Fruit fly (Drosophila melanogaster) whole organism, embryonic: Measurements from ENCODE around the gene Indy.

Experiments
- Aef1 ChIP-seq: fragments of 200-800 bp; sonication (Bioruptor generic); IDR thresholded peaks from 3 replicates; pipeline ENCODE4 v1.3.6; 2022; ENCODE audit warnings: missing biosample characterization, missing genetic modification characterization
- B-H1 ChIP-seq: fragments of 200-800 bp; sonication (Bioruptor generic); IDR thresholded peaks from 3 replicates; pipeline ENCODE4 v1.3.6; 2022; ENCODE audit warnings: missing biosample characterization, missing genetic modification characterization
- CG1024 ChIP-seq: fragments of 200-800 bp; sonication (Bioruptor generic); IDR thresholded peaks from 2 replicates; pipeline ENCODE4 v1.3.6; 2022; ENCODE audit warnings: missing biosample characterization, missing genetic modification characterization
- CG10543 ChIP-seq: fragments of 200-800 bp; sonication (Bioruptor generic); optimal IDR thresholded peaks from 3 replicates; lab custom pipeline; 2017; ENCODE audit warnings: missing biosample characterization, mild to moderate bottlenecking, missing genetic modification characterization, moderate library complexity
- CG11456 ChIP-seq: fragments of 200-800 bp; sonication (Bioruptor generic); IDR thresholded peaks from 3 replicates; pipeline ENCODE4 v1.3.6; 2022; ENCODE audit warnings: missing biosample characterization, missing genetic modification characterization
- CG14667 ChIP-seq: fragments of 200-800 bp; sonication (Bioruptor generic); IDR thresholded peaks from 2 replicates; pipeline ENCODE4 v1.3.6; 2022; ENCODE audit warnings: missing biosample characterization, missing genetic modification characterization
- CG15601 ChIP-seq: fragments of 200-800 bp; sonication (Bioruptor generic); optimal IDR thresholded peaks from 3 replicates; lab custom pipeline; 2019; ENCODE audit warnings: missing biosample characterization, mild to moderate bottlenecking, missing genetic modification characterization, moderate library complexity
- CG1602 ChIP-seq: fragments of 200-800 bp; sonication (Bioruptor generic); optimal IDR thresholded peaks from 3 replicates; lab custom pipeline; 2016; ENCODE audit warnings: missing biosample characterization, missing genetic modification characterization
- CG17186 ChIP-seq: fragments of 200-800 bp; sonication (Bioruptor generic); optimal IDR thresholded peaks from 3 replicates; lab custom pipeline; 2017; ENCODE audit warnings: missing biosample characterization, missing genetic modification reagents, missing genetic modification characterization
- CG17385 ChIP-seq: fragments of 200-800 bp; sonication (Bioruptor generic); optimal IDR thresholded peaks from 3 replicates; lab custom pipeline; 2018; ENCODE audit warnings: missing biosample characterization, mild to moderate bottlenecking, missing genetic modification characterization
- CG18011 ChIP-seq: fragments of 200-800 bp; sonication (Bioruptor generic); optimal IDR thresholded peaks from 2 replicates; lab custom pipeline; 2017; ENCODE audit warnings: missing biosample characterization, missing genetic modification characterization, mild to moderate bottlenecking, moderate library complexity, missing genotype
- CG2129 ChIP-seq: fragments of 200-800 bp; sonication (Bioruptor generic); IDR thresholded peaks from 2 replicates; pipeline ENCODE4 v1.3.6; 2022; ENCODE audit warnings: missing biosample characterization, missing genetic modification characterization; ENCODE audit not compliant: partially characterized antibody
- CG30020 ChIP-seq: fragments of 200-800 bp; optimal IDR thresholded peaks from 2 replicates; lab custom pipeline; 2019; ENCODE audit warnings: missing biosample characterization, mild to moderate bottlenecking, missing genetic modification characterization, moderate library complexity
- CG31388 ChIP-seq: fragments of 200-800 bp; sonication (Bioruptor generic); optimal IDR thresholded peaks from 2 replicates; lab custom pipeline; 2016; ENCODE audit warnings: missing biosample characterization, missing genetic modification characterization
- CG32772 ChIP-seq: fragments of 200-800 bp; sonication (Bioruptor generic); IDR thresholded peaks from 2 replicates; pipeline ENCODE4 v1.3.6; 2022; ENCODE audit warnings: missing biosample characterization, missing genetic modification characterization
- CG5953 ChIP-seq: fragments of 200-800 bp; sonication (Bioruptor generic); IDR thresholded peaks from 2 replicates; pipeline ENCODE4 v1.3.6; 2022; ENCODE audit warnings: missing biosample characterization, missing genetic modification characterization
- CG6175 ChIP-seq: fragments of 200-800 bp; sonication (Bioruptor generic); IDR thresholded peaks from 3 replicates; pipeline ENCODE4 v1.3.6; 2022; ENCODE audit warnings: missing biosample characterization, missing genetic modification characterization
- CG6791 ChIP-seq: fragments of 200-800 bp; sonication (Bioruptor generic); IDR thresholded peaks from 3 replicates; pipeline ENCODE4 v1.3.6; 2022; ENCODE audit warnings: missing biosample characterization, missing genetic modification characterization; ENCODE audit not compliant: partially characterized antibody
- CG8281 ChIP-seq: fragments of 200-800 bp; sonication (Bioruptor generic); optimal IDR thresholded peaks from 2 replicates; lab custom pipeline; 2018; ENCODE audit warnings: missing biosample characterization, mild to moderate bottlenecking, missing genetic modification characterization, moderate library complexity
- Chrac-16 ChIP-seq: fragments of 200-800 bp; sonication (Bioruptor generic); optimal IDR thresholded peaks from 3 replicates; lab custom pipeline; 2016; ENCODE audit warnings: missing biosample characterization, missing genetic modification characterization
- Ets97D ChIP-seq: fragments of 200-800 bp; sonication (Bioruptor generic); optimal IDR thresholded peaks from 3 replicates; lab custom pipeline; 2016; ENCODE audit warnings: missing biosample characterization, missing genetic modification characterization
- H15 ChIP-seq: fragments of 200-800 bp; sonication (Bioruptor generic); IDR thresholded peaks from 3 replicates; pipeline ENCODE4 v1.3.6; 2022; ENCODE audit warnings: missing biosample characterization, missing genetic modification characterization
- HHEX ChIP-seq: fragments of 200-800 bp; sonication (Bioruptor generic); optimal IDR thresholded peaks from 3 replicates; lab custom pipeline; 2017; ENCODE audit warnings: missing biosample characterization, mild to moderate bottlenecking, missing genetic modification characterization, missing genetic modification reagents
- HLH3B ChIP-seq: fragments of 200-800 bp; sonication (Bioruptor generic); IDR thresholded peaks from 2 replicates; pipeline ENCODE4 v1.3.6; 2022; ENCODE audit warnings: missing biosample characterization, missing genetic modification characterization
- Hr51 ChIP-seq, 2 experiments: fragments of 200-800 bp; sonication (Bioruptor generic); optimal IDR thresholded peaks; 2 replicates in 1 of 2; 3 replicates in 1 of 2; lab custom pipeline; 2016 to 2018; ENCODE audit warnings: missing biosample characterization in 2 of 2, missing genetic modification characterization in 2 of 2, mild to moderate bottlenecking in 1 of 2, moderate library complexity in 1 of 2
- Mad ChIP-seq: fragments of 200-800 bp; sonication (Bioruptor generic); optimal IDR thresholded peaks from 2 replicates; lab custom pipeline; 2016; ENCODE audit warnings: missing biosample characterization, missing genetic modification characterization
- NFAT ChIP-seq: fragments of 200-800 bp; sonication (Bioruptor generic); IDR thresholded peaks from 2 replicates; pipeline ENCODE4 v1.3.6; 2022; ENCODE audit warnings: missing biosample characterization, missing genetic modification characterization
- Side ChIP-seq: fragments of 200-800 bp; sonication (Bioruptor generic); optimal IDR thresholded peaks from 2 replicates; lab custom pipeline; 2016; ENCODE audit warnings: missing biosample characterization, missing genetic modification characterization
- Sin3A ChIP-seq: fragments of >200 bp; optimal IDR thresholded peaks from 2 replicates; lab custom pipeline; 2018
- ash1 ChIP-seq: fragments of 200-800 bp; sonication (Bioruptor generic); optimal IDR thresholded peaks from 2 replicates; lab custom pipeline; 2018; ENCODE audit warnings: missing biosample characterization, mild to moderate bottlenecking, missing genetic modification characterization
- chif ChIP-seq, 2 experiments: fragments of 200-800 bp; sonication (Bioruptor generic); optimal IDR thresholded peaks; 3 replicates each; lab custom pipeline; 2016; ENCODE audit warnings: missing biosample characterization in 2 of 2, missing genetic modification characterization in 2 of 2
- dmrt11E ChIP-seq: fragments of 200-800 bp; sonication (Bioruptor generic); optimal IDR thresholded peaks from 3 replicates; lab custom pipeline; 2018; ENCODE audit warnings: missing biosample characterization, mild to moderate bottlenecking, missing genetic modification characterization, moderate library complexity
- en ChIP-seq: fragments of 200-800 bp; sonication (Bioruptor generic); optimal IDR thresholded peaks from 2 replicates; lab custom pipeline; 2016; ENCODE audit warnings: missing biosample characterization, missing genetic modification characterization
- fd96Cb ChIP-seq: fragments of 200-800 bp; sonication (Bioruptor generic); optimal IDR thresholded peaks from 2 replicates; lab custom pipeline; 2018; ENCODE audit warnings: missing biosample characterization, mild to moderate bottlenecking, missing genetic modification characterization, moderate library complexity
- fu2 ChIP-seq: fragments of 200-800 bp; sonication (Bioruptor generic); optimal IDR thresholded peaks from 2 replicates; lab custom pipeline; 2016; ENCODE audit warnings: missing biosample characterization, missing genetic modification characterization
- hb ChIP-seq: fragments of 200-800 bp; sonication (Bioruptor generic); IDR thresholded peaks from 3 replicates; pipeline ENCODE4 v1.3.6; 2022; ENCODE audit warnings: missing biosample characterization, missing genetic modification characterization; ENCODE audit not compliant: partially characterized antibody
- kay ChIP-seq: fragments of 200-800 bp; sonication (Bioruptor generic); optimal IDR thresholded peaks from 2 replicates; lab custom pipeline; 2016; ENCODE audit warnings: missing biosample characterization, missing genetic modification characterization
- ken ChIP-seq: fragments of 200-800 bp; sonication (Bioruptor generic); IDR thresholded peaks from 3 replicates; pipeline ENCODE4 v1.3.6; 2022; ENCODE audit warnings: missing biosample characterization, missing genetic modification characterization
- klu ChIP-seq: fragments of 200-800 bp; sonication (Bioruptor generic); IDR thresholded peaks from 2 replicates; pipeline ENCODE4 v1.3.6; 2022; ENCODE audit warnings: missing biosample characterization, missing genetic modification characterization
- lola ChIP-seq, 3 experiments: fragments of >200 bp in 2 of 3; fragments of 200-800 bp in 1 of 3; sonication (Bioruptor generic) in 1 of 3; optimal IDR thresholded peaks; 2 replicates each; lab custom pipeline; 2017 to 2019; ENCODE audit warnings: missing biosample characterization in 3 of 3, missing genetic modification characterization in 3 of 3, mild to moderate bottlenecking in 1 of 3, moderate library complexity in 1 of 3
- lov ChIP-seq, 2 experiments: fragments of 200-800 bp in 1 of 2; fragments of >200 bp in 1 of 2; sonication (Bioruptor generic) in 1 of 2; IDR thresholded peaks in 1 of 2; optimal IDR thresholded peaks in 1 of 2; 2 replicates in 1 of 2; 3 replicates in 1 of 2; pipeline versions ENCODE4 v1.3.6 to Lab custom; 2017 to 2022; ENCODE audit warnings: missing biosample characterization in 1 of 2, missing genetic modification characterization in 1 of 2
- row ChIP-seq: fragments of 200-800 bp; sonication (Bioruptor generic); IDR thresholded peaks from 3 replicates; pipeline ENCODE4 v1.3.6; 2022; ENCODE audit warnings: missing biosample characterization, missing genetic modification characterization
- sens ChIP-seq: fragments of 200-800 bp; sonication (Bioruptor generic); peaks from one replicate; lab custom pipeline; 2016; ENCODE audit warnings: missing biosample characterization, missing genetic modification characterization
- tgo ChIP-seq: fragments of 200-800 bp; sonication (Bioruptor generic); IDR thresholded peaks from 3 replicates; pipeline ENCODE4 v1.3.6; 2022; ENCODE audit warnings: missing biosample characterization, missing genetic modification characterization
- tll ChIP-seq, 2 experiments: fragments of 200-800 bp in 1 of 2; fragments of >200 bp in 1 of 2; sonication (Bioruptor generic) in 1 of 2; optimal IDR thresholded peaks; 2 replicates each; lab custom pipeline; 2017 to 2019; ENCODE audit warnings: missing biosample characterization in 2 of 2, missing genetic modification characterization in 2 of 2, mild to moderate bottlenecking in 1 of 2, moderate library complexity in 1 of 2
- toy ChIP-seq: fragments of 200-800 bp; sonication (Bioruptor generic); IDR thresholded peaks from 2 replicates; pipeline ENCODE4 v1.3.6; 2022; ENCODE audit warnings: missing biosample characterization, missing genetic modification characterization
- tx ChIP-seq: fragments of 200-800 bp; sonication (Bioruptor generic); optimal IDR thresholded peaks from 2 replicates; lab custom pipeline; 2016; ENCODE audit warnings: missing biosample characterization, missing genetic modification characterization
- usp ChIP-seq: fragments of >200 bp; optimal IDR thresholded peaks from 2 replicates; lab custom pipeline; 2017; ENCODE audit warnings: missing biosample characterization, missing genetic modification characterization
- zen2 ChIP-seq: fragments of 200-800 bp; sonication (Bioruptor generic); IDR thresholded peaks from 3 replicates; pipeline ENCODE4 v1.3.6; 2022; ENCODE audit warnings: missing biosample characterization, missing genetic modification characterization; ENCODE audit not compliant: partially characterized antibody

Indy gene

DNA sequence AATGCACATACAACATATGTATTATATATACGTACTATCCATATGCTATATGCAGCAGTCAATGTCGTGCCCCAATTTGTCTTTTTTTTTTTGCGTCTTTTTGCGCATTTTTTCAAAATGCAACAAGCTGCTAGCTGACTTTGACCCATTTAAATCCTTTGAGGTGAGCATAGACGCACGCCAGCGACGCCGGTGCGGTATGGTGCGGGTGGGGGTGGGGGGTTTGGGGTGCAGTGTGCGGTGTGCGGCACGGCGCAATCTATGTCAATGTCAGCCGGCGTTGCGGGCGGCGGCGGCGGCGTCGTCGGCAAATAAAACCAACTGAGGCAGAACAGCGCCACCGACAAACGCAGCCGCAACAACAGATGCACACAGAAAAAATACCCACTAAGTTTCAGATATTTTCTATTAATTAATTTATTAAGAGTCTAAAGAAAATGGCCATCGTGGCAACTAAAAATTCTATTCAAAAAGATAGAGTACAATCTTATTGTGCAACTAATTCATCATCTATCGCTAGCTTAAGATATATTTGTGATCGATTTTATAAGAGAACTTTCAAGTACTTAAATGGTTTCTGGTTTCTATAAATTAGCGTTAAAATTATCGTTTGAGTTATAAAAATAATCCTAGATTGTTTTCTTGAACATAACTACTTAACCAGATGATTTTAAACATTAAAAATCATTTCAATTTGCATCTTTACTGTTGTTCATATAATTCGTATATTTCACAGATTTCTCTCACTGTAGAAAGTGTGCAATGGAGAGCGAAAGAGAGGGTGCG is 50.8 kb downstream of the Indy start (continued):
- no peak for TF ChIP-seq tll (GFP tag; optimal IDR thresholded peaks at IDR 0.05; lab: Kevin White, UChicago)
- TF ChIP-seq fu2 = no peak
- TF ChIP-seq CG30020 (tag; lab: Kevin White, UChicago) = no peak
- no peak for TF ChIP-seq CG14667 (GFP tag; lab: Robert Waterston, UW)
- no peak for TF ChIP-seq toy (GFP tag; lab: Robert Waterston, UW)
- no peak for TF ChIP-seq kay (GFP tag; lab: Kevin White, UChicago)
- TF ChIP-seq H15 (GFP tag; lab: Robert Waterston, UW) = no peak
- TF ChIP-seq CG17186 (GFP tag; lab: Kevin White, UChicago) = no peak
- TF ChIP-seq CG6175 = no peak
- TF ChIP-seq lov (optimal IDR thresholded peaks at IDR 0.05; lab: Kevin White, UChicago) = no peak
- no peak for TF ChIP-seq lov (GFP tag; IDR thresholded peaks at IDR 0.05; lab: Robert Waterston, UW)
- no peak for TF ChIP-seq CG11456 (GFP tag; lab: Robert Waterston, UW)
- TF ChIP-seq tx (GFP tag; lab: Kevin White, UChicago) = no peak
- TF ChIP-seq usp = no peak
- no peak for TF ChIP-seq en (GFP tag; lab: Kevin White, UChicago)
- TF ChIP-seq CG2129 (GFP tag; lab: Robert Waterston, UW) = no peak
- no peak for TF ChIP-seq CG10543 (GFP tag; lab: Kevin White, UChicago)
- no peak for TF ChIP-seq ken (GFP tag; lab: Robert Waterston, UW)
- no peak for TF ChIP-seq CG31388 (GFP tag; lab: Kevin White, UChicago)
- TF ChIP-seq Ets97D (GFP tag; lab: Kevin White, UChicago) = no peak
- peak; percentile 45 for TF ChIP-seq fd96Cb (tag; lab: Kevin White, UChicago)
- no peak for TF ChIP-seq tgo
- no peak for TF ChIP-seq HHEX
- no peak for TF ChIP-seq CG15601
- no peak for TF ChIP-seq hb (GFP tag; lab: Robert Waterston, UW)
- peak; percentile 77 for TF ChIP-seq sens (GFP tag; lab: Kevin White, UChicago)
- no peak for TF ChIP-seq zen2
- TF ChIP-seq Sin3A (lab: Kevin White, UChicago) = no peak
- peak in 1 of 2 experiments; percentile 72 for TF ChIP-seq Hr51 (GFP tag; optimal IDR thresholded peaks at IDR 0.05; lab: Kevin White, UChicago)
- no peak for TF ChIP-seq CG32772 (GFP tag; lab: Robert Waterston, UW)
- TF ChIP-seq ash1 = no peak
- TF ChIP-seq chif (GFP tag; optimal IDR thresholded peaks at IDR 0.05; lab: Kevin White, UChicago) = peak in 1 of 2 experiments; percentile 12
- 0 out of 2 replicates have a peak, but pooled peaks have one; percentile 8 for TF ChIP-seq HLH3B (GFP tag; lab: Robert Waterston, UW)
- peak; percentile 4 for TF ChIP-seq CG1602 (GFP tag; lab: Kevin White, UChicago)
- TF ChIP-seq Aef1 (GFP tag; lab: Robert Waterston, UW) = 0 out of 3 replicates have a peak, but pooled peaks have one; percentile 12
- peak; percentile 29 for TF ChIP-seq dmrt11E (tag; lab: Kevin White, UChicago)
- TF ChIP-seq CG1024 = no peak
- no peak for TF ChIP-seq CG6791 (GFP tag; lab: Robert Waterston, UW)
- no peak for TF ChIP-seq Mad (GFP tag; lab: Kevin White, UChicago)
- peak in 1 of 3 experiments; percentile 11 for TF ChIP-seq lola (GFP tag; optimal IDR thresholded peaks at IDR 0.05; lab: Kevin White, UChicago)
- TF ChIP-seq CG18011 (GFP tag; lab: Kevin White, UChicago) = no peak
- TF ChIP-seq CG5953 = no peak
- TF ChIP-seq Chrac-16 (GFP tag; lab: Kevin White, UChicago) = no peak
- no peak for TF ChIP-seq CG8281
- TF ChIP-seq Side (GFP tag; lab: Kevin White, UChicago) = no peak
- TF ChIP-seq B-H1 (GFP tag; lab: Robert Waterston, UW) = no peak
- no peak for TF ChIP-seq NFAT (GFP tag; lab: Robert Waterston, UW)
- TF ChIP-seq klu (GFP tag; lab: Robert Waterston, UW) = no peak
- TF ChIP-seq CG17385 (GFP tag; lab: Kevin White, UChicago) = peak; percentile 46
- no peak for TF ChIP-seq row (GFP tag; lab: Robert Waterston, UW)
